Fruit fly (Drosophila melanogaster) whole organism, adult: ENCODE data around the gene CG14135.
A peak's percentile ranks its signal among the peaks of the same experiment; 100 is the strongest.

Source experiments
- CG11617 ChIP-seq: fragments of 200-800 bp; sonication (Bioruptor generic); optimal IDR thresholded peaks from 2 replicates; lab custom pipeline; 2017; ENCODE audit warnings: mild to moderate bottlenecking, missing biosample characterization, missing genetic modification reagents, missing genetic modification characterization
- CG12768 ChIP-seq: fragments of 200-800 bp; sonication (Bioruptor generic); optimal IDR thresholded peaks from 2 replicates; lab custom pipeline; 2017; ENCODE audit warnings: missing biosample characterization, missing genetic modification characterization, mild to moderate bottlenecking, moderate library complexity, missing genetic modification reagents
- CG14711 ChIP-seq: fragments of 200-800 bp; sonication (Bioruptor generic); optimal IDR thresholded peaks from 2 replicates; lab custom pipeline; 2018; ENCODE audit warnings: missing biosample characterization, mild to moderate bottlenecking, missing genetic modification characterization, moderate library complexity
- CG1620 ChIP-seq: fragments of 200-800 bp; sonication (Bioruptor generic); optimal IDR thresholded peaks from 2 replicates; lab custom pipeline; 2016; ENCODE audit warnings: missing biosample characterization, missing genetic modification characterization
- CG33017 ChIP-seq: fragments of 200-800 bp; sonication (Bioruptor generic); optimal IDR thresholded peaks from 2 replicates; lab custom pipeline; 2018; ENCODE audit warnings: missing biosample characterization, mild to moderate bottlenecking, missing genetic modification characterization, moderate library complexity
- CG5204 ChIP-seq: fragments of 200-800 bp; sonication (Bioruptor generic); optimal IDR thresholded peaks from 2 replicates; lab custom pipeline; 2016; ENCODE audit warnings: missing biosample characterization, missing genetic modification characterization
- CG7045 ChIP-seq: fragments of 200-800 bp; sonication (Bioruptor generic); optimal IDR thresholded peaks from 2 replicates; lab custom pipeline; 2017; ENCODE audit warnings: missing biosample characterization, mild to moderate bottlenecking, missing genetic modification characterization
- CG7101 ChIP-seq: fragments of 200-800 bp; sonication (Bioruptor generic); optimal IDR thresholded peaks from 2 replicates; lab custom pipeline; 2018; ENCODE audit warnings: missing biosample characterization, mild to moderate bottlenecking, missing genetic modification characterization, moderate library complexity
- Clk ChIP-seq: fragments of 200-800 bp; sonication (Bioruptor generic); optimal IDR thresholded peaks from 2 replicates; lab custom pipeline; 2017; ENCODE audit warnings: missing biosample characterization, missing genetic modification characterization
- Crg-1 ChIP-seq: fragments of 200-800 bp; sonication (Bioruptor generic); optimal IDR thresholded peaks from 2 replicates; lab custom pipeline; 2016; ENCODE audit warnings: missing biosample characterization, missing genetic modification characterization
- Hr96 ChIP-seq: fragments of 200-800 bp; sonication (Bioruptor generic); optimal IDR thresholded peaks from 2 replicates; lab custom pipeline; 2016; ENCODE audit warnings: missing biosample characterization, missing genetic modification characterization
- Mnt ChIP-seq: fragments of 200-800 bp; sonication (Bioruptor generic); optimal IDR thresholded peaks from 2 replicates; lab custom pipeline; 2016; ENCODE audit warnings: missing biosample characterization, mild to moderate bottlenecking, missing genetic modification characterization
- bab1 ChIP-seq: fragments of 200-800 bp; sonication (Bioruptor generic); optimal IDR thresholded peaks from 3 replicates; lab custom pipeline; 2019; ENCODE audit warnings: missing biosample characterization, mild to moderate bottlenecking, missing genetic modification characterization, moderate library complexity
- cic ChIP-seq: fragments of 200-800 bp; sonication (Bioruptor generic); optimal IDR thresholded peaks from 2 replicates; lab custom pipeline; 2017; ENCODE audit warnings: missing biosample characterization, mild to moderate bottlenecking, missing genetic modification characterization, moderate library complexity
- cnc ChIP-seq, 2 experiments: fragments of >200 bp; optimal IDR thresholded peaks; 2 replicates each; lab custom pipeline; 2017
- kay ChIP-seq: fragments of 200-800 bp; sonication (Bioruptor generic); peaks from one replicate; lab custom pipeline; 2016; ENCODE audit warnings: missing biosample characterization, missing genetic modification characterization, borderline replicate concordance
- ovo ChIP-seq: fragments of 200-800 bp; sonication (Bioruptor generic); optimal IDR thresholded peaks from 2 replicates; lab custom pipeline; 2016; ENCODE audit warnings: missing biosample characterization, missing genetic modification characterization
- pad ChIP-seq: fragments of 200-800 bp; sonication (Bioruptor generic); optimal IDR thresholded peaks from 3 replicates; lab custom pipeline; 2017; ENCODE audit warnings: missing biosample characterization, missing genetic modification characterization, mild to moderate bottlenecking, moderate library complexity, missing genetic modification reagents
- tj ChIP-seq: fragments of 200-800 bp; sonication (Bioruptor generic); optimal IDR thresholded peaks from 3 replicates; lab custom pipeline; 2017; ENCODE audit warnings: missing biosample characterization, mild to moderate bottlenecking, missing genetic modification characterization, moderate library complexity
- toe ChIP-seq: fragments of 200-800 bp; sonication (Bioruptor generic); optimal IDR thresholded peaks from 2 replicates; lab custom pipeline; 2016; ENCODE audit warnings: missing biosample characterization, missing genetic modification characterization

CG14135 gene

dm6 chr3L:11691203-11691797 is at the start of gene CG14135, which contains the start of gene Pldn:
Gene CG14135 (plus strand): TSS chr3L:11691571.
Gene Pldn (minus strand): TSS chr3L:11691399.
- TF ChIP-seq ovo, result no peak
- peak; percentile 90 for TF ChIP-seq kay (GFP tag; lab: Kevin White, UChicago)
- no peak for TF ChIP-seq Hr96 (GFP tag; lab: Kevin White, UChicago)
- TF ChIP-seq bab1, result peak; percentile 2

DNA sequence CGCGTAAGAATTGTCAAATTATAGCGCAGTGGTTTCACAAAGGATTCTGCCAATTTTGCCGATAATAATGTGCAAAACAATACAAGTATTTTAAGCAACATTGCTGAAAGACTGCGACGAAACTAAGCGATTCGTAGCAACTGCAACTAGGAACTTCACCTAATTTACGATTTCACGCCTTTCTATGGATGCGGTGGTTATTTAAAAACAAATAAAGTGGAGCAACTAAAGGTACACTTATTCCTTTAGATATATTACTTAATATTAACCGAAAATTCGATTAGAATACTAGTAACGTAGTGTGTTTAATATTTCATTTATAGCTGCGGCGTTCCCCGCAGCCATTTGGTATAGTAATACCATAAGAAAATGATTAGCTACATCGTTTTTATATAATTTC is 45.4 kb upstream of the CG14135 start, which contains the start of gene CG6071:
CG6071 (minus strand) TSS at position 101 of the 400 bp plus-strand sequence.
- TF ChIP-seq Clk (GFP tag; lab: Kevin White, UChicago), result no peak
- TF ChIP-seq tj (GFP tag; lab: Kevin White, UChicago), result no peak
- no peak for TF ChIP-seq CG33017 (tag; lab: Kevin White, UChicago)
- no peak for TF ChIP-seq CG14711
- no peak for TF ChIP-seq toe
- TF ChIP-seq CG12768 (GFP tag; lab: Kevin White, UChicago), result no peak
- TF ChIP-seq Crg-1 (GFP tag; lab: Kevin White, UChicago), result no peak
- TF ChIP-seq CG5204 (GFP tag; lab: Kevin White, UChicago), result no peak
- no peak for TF ChIP-seq CG11617
- TF ChIP-seq cnc (optimal IDR thresholded peaks at IDR 0.05; lab: Kevin White, UChicago), result no peak
- TF ChIP-seq Hr96 (GFP tag; lab: Kevin White, UChicago), result no peak
- TF ChIP-seq Mnt, result no peak
- no peak for TF ChIP-seq cic (GFP tag; lab: Kevin White, UChicago)
- no peak for TF ChIP-seq ovo
- TF ChIP-seq CG7045 (GFP tag; lab: Kevin White, UChicago), result no peak
- no peak for TF ChIP-seq kay (GFP tag; lab: Kevin White, UChicago)
- TF ChIP-seq bab1, result no peak
- no peak for TF ChIP-seq CG7101 (tag; lab: Kevin White, UChicago)
- no peak for TF ChIP-seq CG1620 (GFP tag; lab: Kevin White, UChicago)

dm6 chr3L:11648410-11648809 is 43.0 kb upstream of the CG14135 start, which contains the start of the genes RIOK1 and Polr3H:
Gene RIOK1 (minus strand): TSS chr3L:11648474.
Gene Polr3H (plus strand): TSS chr3L:11648756.
- TF ChIP-seq bab1, result peak; percentile 76
- no peak for TF ChIP-seq cic (GFP tag; lab: Kevin White, UChicago)
- no peak for TF ChIP-seq kay (GFP tag; lab: Kevin White, UChicago)
- no peak for TF ChIP-seq CG33017 (tag; lab: Kevin White, UChicago)
- peak; percentile 72 for TF ChIP-seq CG11617
- peak; percentile 60 for TF ChIP-seq CG1620 (GFP tag; lab: Kevin White, UChicago)
- TF ChIP-seq CG12768 (GFP tag; lab: Kevin White, UChicago), result peak; percentile 52
- TF ChIP-seq pad (GFP tag; lab: Kevin White, UChicago), result peak; percentile 17
- peak; percentile 35 for TF ChIP-seq toe
- no peak for TF ChIP-seq cnc (optimal IDR thresholded peaks at IDR 0.05; lab: Kevin White, UChicago)
- TF ChIP-seq Mnt, result peak; percentile 99
- TF ChIP-seq CG7101 (tag; lab: Kevin White, UChicago), result peak; percentile 53
- TF ChIP-seq CG5204 (GFP tag; lab: Kevin White, UChicago), result peak; percentile 57
- peak; percentile 56 for TF ChIP-seq Crg-1 (GFP tag; lab: Kevin White, UChicago)
- peak; percentile 59 for TF ChIP-seq Hr96 (GFP tag; lab: Kevin White, UChicago)
- TF ChIP-seq Clk (GFP tag; lab: Kevin White, UChicago), result peak; percentile 27
- peak; percentile 27 for TF ChIP-seq CG7045 (GFP tag; lab: Kevin White, UChicago)
- TF ChIP-seq CG14711, result peak; percentile 67
- no peak for TF ChIP-seq ovo
- TF ChIP-seq tj (GFP tag; lab: Kevin White, UChicago), result peak; percentile 11

DNA sequence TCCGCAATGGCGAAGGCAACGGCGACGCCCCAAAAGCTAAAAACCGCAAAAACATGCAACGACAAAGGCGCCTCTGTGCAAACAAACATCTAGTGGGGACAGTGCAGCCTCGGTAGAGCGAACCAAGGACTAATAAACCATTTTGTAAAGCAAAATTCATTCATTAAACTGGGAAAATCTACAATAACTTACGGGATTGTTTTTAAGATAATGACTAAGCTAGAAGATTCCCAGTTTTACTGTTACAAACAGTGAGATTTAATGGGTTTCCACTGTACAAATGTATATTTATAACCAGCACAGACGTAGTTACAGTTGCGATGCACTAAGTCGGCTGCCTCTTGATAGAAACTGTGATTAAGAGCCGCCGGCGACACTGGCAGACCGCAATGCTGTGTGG is 35.2 kb upstream of the CG14135 start:
- no peak for TF ChIP-seq kay (GFP tag; lab: Kevin White, UChicago)
- no peak for TF ChIP-seq bab1
- no peak for TF ChIP-seq Crg-1 (GFP tag; lab: Kevin White, UChicago)
- TF ChIP-seq pad (GFP tag; lab: Kevin White, UChicago), result peak; percentile 10
- TF ChIP-seq Hr96 (GFP tag; lab: Kevin White, UChicago), result peak; percentile 35
- peak; percentile 40 for TF ChIP-seq Clk (GFP tag; lab: Kevin White, UChicago)
- peak; percentile 52 for TF ChIP-seq CG5204 (GFP tag; lab: Kevin White, UChicago)
- peak; percentile 64 for TF ChIP-seq CG7045 (GFP tag; lab: Kevin White, UChicago)
- TF ChIP-seq cnc (optimal IDR thresholded peaks at IDR 0.05; lab: Kevin White, UChicago), result no peak
- peak; percentile 1 for TF ChIP-seq CG11617
- peak; percentile 51 for TF ChIP-seq toe
- TF ChIP-seq ovo, result no peak
- peak; percentile 75 for TF ChIP-seq CG12768 (GFP tag; lab: Kevin White, UChicago)
- peak; percentile 62 for TF ChIP-seq CG14711
- TF ChIP-seq CG7101 (tag; lab: Kevin White, UChicago), result peak; percentile 66
- TF ChIP-seq Mnt, result peak; percentile 3
- TF ChIP-seq CG33017 (tag; lab: Kevin White, UChicago), result peak; percentile 77
- no peak for TF ChIP-seq cic (GFP tag; lab: Kevin White, UChicago)

dm6 chr3L:11678313-11678817 is 13.0 kb upstream of the CG14135 start:
- no peak for TF ChIP-seq CG7101 (tag; lab: Kevin White, UChicago)
- TF ChIP-seq CG14711, result no peak
- no peak for TF ChIP-seq Hr96 (GFP tag; lab: Kevin White, UChicago)
- TF ChIP-seq CG33017 (tag; lab: Kevin White, UChicago), result no peak
- no peak for TF ChIP-seq kay (GFP tag; lab: Kevin White, UChicago)
- TF ChIP-seq bab1, result no peak
- TF ChIP-seq Clk (GFP tag; lab: Kevin White, UChicago), result no peak
- no peak for TF ChIP-seq cnc (optimal IDR thresholded peaks at IDR 0.05; lab: Kevin White, UChicago)
- TF ChIP-seq tj (GFP tag; lab: Kevin White, UChicago), result no peak
- no peak for TF ChIP-seq CG5204 (GFP tag; lab: Kevin White, UChicago)
- TF ChIP-seq Crg-1 (GFP tag; lab: Kevin White, UChicago), result no peak
- no peak for TF ChIP-seq toe
